Fruit fly (Drosophila melanogaster) whole organism, embryonic: ENCODE measurements around the gene CG13008.

Experiments
- Atf-2 ChIP-seq: fragments of 200-800 bp; sonication (Bioruptor generic); optimal IDR thresholded peaks from 2 replicates; lab custom pipeline; 2016; ENCODE audit warnings: missing biosample characterization, missing genetic modification characterization
- Atf6 ChIP-seq: fragments of 200-800 bp; sonication (Bioruptor generic); IDR thresholded peaks from 2 replicates; pipeline ENCODE4 v1.3.6; 2022; ENCODE audit warnings: missing biosample characterization, missing genetic modification characterization
- B-H2 ChIP-seq: fragments of 200-800 bp; sonication (Bioruptor generic); optimal IDR thresholded peaks from 2 replicates; lab custom pipeline; 2018; ENCODE audit warnings: missing biosample characterization, mild to moderate bottlenecking, missing genetic modification characterization
- CG10209 ChIP-seq: fragments of 200-800 bp; sonication (Bioruptor generic); optimal IDR thresholded peaks from 3 replicates; lab custom pipeline; 2017; ENCODE audit warnings: missing biosample characterization, mild to moderate bottlenecking, missing genetic modification characterization, missing genetic modification reagents
- CG10565 ChIP-seq: fragments of 200-800 bp; sonication (Bioruptor generic); optimal IDR thresholded peaks from 3 replicates; lab custom pipeline; 2016; ENCODE audit warnings: missing biosample characterization, mild to moderate bottlenecking, missing genetic modification characterization
- CG10959 ChIP-seq: fragments of 200-800 bp; sonication (Bioruptor generic); IDR thresholded peaks from 2 replicates; pipeline ENCODE4 v1.3.6; 2022; ENCODE audit warnings: missing biosample characterization, missing genetic modification characterization
- CG11695 ChIP-seq: fragments of 200-800 bp; sonication (Bioruptor generic); IDR thresholded peaks from 3 replicates; pipeline ENCODE4 v1.3.6; 2022; ENCODE audit warnings: missing biosample characterization, missing genetic modification characterization
- CG13296 ChIP-seq: fragments of 200-800 bp; sonication (Bioruptor generic); optimal IDR thresholded peaks from 3 replicates; lab custom pipeline; 2018; ENCODE audit warnings: missing biosample characterization, mild to moderate bottlenecking, missing genetic modification characterization
- CG16813 ChIP-seq: fragments of 200-800 bp; sonication (Bioruptor generic); IDR thresholded peaks from 3 replicates; pipeline ENCODE4 v1.3.6; 2022; ENCODE audit warnings: missing biosample characterization, missing genetic modification characterization; ENCODE audit not compliant: partially characterized antibody
- CG16815 ChIP-seq: fragments of 200-800 bp; sonication (Bioruptor generic); optimal IDR thresholded peaks from 3 replicates; lab custom pipeline; 2017; ENCODE audit warnings: missing biosample characterization, mild to moderate bottlenecking, missing genetic modification characterization
- CG17612 ChIP-seq: fragments of 200-800 bp; sonication (Bioruptor generic); IDR thresholded peaks from 2 replicates; pipeline ENCODE4 v1.3.6; 2022; ENCODE audit warnings: missing biosample characterization, missing genetic modification characterization
- CG17912 ChIP-seq: fragments of 200-800 bp; sonication (Bioruptor generic); optimal IDR thresholded peaks from 2 replicates; lab custom pipeline; 2018; ENCODE audit warnings: missing biosample characterization, mild to moderate bottlenecking, missing genetic modification characterization
- CG18764 ChIP-seq: fragments of 200-800 bp; sonication (Bioruptor generic); optimal IDR thresholded peaks from 3 replicates; lab custom pipeline; 2016; ENCODE audit warnings: missing biosample characterization, missing genetic modification characterization
- CG2199 ChIP-seq: fragments of 200-800 bp; sonication (Bioruptor generic); IDR thresholded peaks from 3 replicates; pipeline ENCODE4 v1.3.6; 2022; ENCODE audit warnings: missing biosample characterization, missing genetic modification characterization
- CG31365 ChIP-seq: fragments of 200-800 bp; sonication (Bioruptor generic); optimal IDR thresholded peaks from 2 replicates; lab custom pipeline; 2018; ENCODE audit warnings: missing biosample characterization, mild to moderate bottlenecking, missing genetic modification characterization
- CG3163 ChIP-seq: fragments of 200-800 bp; sonication (Bioruptor generic); optimal IDR thresholded peaks from 3 replicates; lab custom pipeline; 2016; ENCODE audit warnings: missing biosample characterization, missing genetic modification characterization
- CG33557 ChIP-seq: fragments of 200-800 bp; sonication (Bioruptor generic); optimal IDR thresholded peaks from 2 replicates; lab custom pipeline; 2019; ENCODE audit warnings: missing biosample characterization, mild to moderate bottlenecking, missing genetic modification characterization, moderate library complexity
- CG3726 ChIP-seq: fragments of 200-800 bp; sonication (Bioruptor generic); IDR thresholded peaks from 3 replicates; pipeline ENCODE4, ENCODE4 v1.3.6; 2022; ENCODE audit warnings: missing biosample characterization, missing genetic modification characterization
- CG4360 ChIP-seq: fragments of 200-800 bp; sonication (Bioruptor generic); IDR thresholded peaks from 2 replicates; pipeline ENCODE4 v1.3.6; 2022; ENCODE audit warnings: missing biosample characterization, missing genetic modification characterization
- CG43689 ChIP-seq: fragments of 200-800 bp; sonication (Bioruptor generic); IDR thresholded peaks from 2 replicates; pipeline ENCODE4 v1.3.6; 2022; ENCODE audit warnings: missing biosample characterization, missing genetic modification characterization
- CG5180 ChIP-seq: fragments of 200-800 bp; sonication (Bioruptor generic); optimal IDR thresholded peaks from 3 replicates; lab custom pipeline; 2017; ENCODE audit warnings: missing biosample characterization, missing genetic modification characterization, mild to moderate bottlenecking, moderate library complexity, missing genetic modification reagents
- CG6175 ChIP-seq: fragments of 200-800 bp; sonication (Bioruptor generic); IDR thresholded peaks from 3 replicates; pipeline ENCODE4 v1.3.6; 2022; ENCODE audit warnings: missing biosample characterization, missing genetic modification characterization
- CG6791 ChIP-seq: fragments of 200-800 bp; sonication (Bioruptor generic); IDR thresholded peaks from 3 replicates; pipeline ENCODE4 v1.3.6; 2022; ENCODE audit warnings: missing biosample characterization, missing genetic modification characterization; ENCODE audit not compliant: partially characterized antibody
- CG8290 ChIP-seq, 3 experiments: fragments of 200-800 bp; sonication (Bioruptor generic); optimal IDR thresholded peaks; 2 replicates each; lab custom pipeline; 2016 to 2019; ENCODE audit warnings: missing biosample characterization in 3 of 3, missing genetic modification characterization in 3 of 3, mild to moderate bottlenecking in 2 of 3, moderate library complexity in 1 of 3
- CG9797 ChIP-seq: fragments of 200-800 bp; sonication (Bioruptor generic); optimal IDR thresholded peaks from 3 replicates; lab custom pipeline; 2018; ENCODE audit warnings: missing biosample characterization, mild to moderate bottlenecking, missing genetic modification characterization
- Dip2 ChIP-seq: fragments of 200-800 bp; sonication (Bioruptor generic); IDR thresholded peaks from 2 replicates; pipeline ENCODE4 v1.3.6; 2022; ENCODE audit warnings: missing biosample characterization, missing genetic modification characterization
- Elba2 ChIP-seq: fragments of 200-800 bp; sonication (Bioruptor generic); optimal IDR thresholded peaks from 3 replicates; lab custom pipeline; 2016; ENCODE audit warnings: missing biosample characterization, missing genetic modification characterization
- Max ChIP-seq: fragments of 200-800 bp; sonication (Bioruptor generic); optimal IDR thresholded peaks from 2 replicates; lab custom pipeline; 2016; ENCODE audit warnings: missing biosample characterization, mild to moderate bottlenecking, missing genetic modification characterization
- Meics ChIP-seq: fragments of 200-800 bp; sonication (Bioruptor generic); optimal IDR thresholded peaks from 2 replicates; lab custom pipeline; 2017; ENCODE audit warnings: missing biosample characterization, mild to moderate bottlenecking, missing genetic modification characterization
- Nf-YA ChIP-seq: fragments of 200-800 bp; sonication (Bioruptor generic); IDR thresholded peaks from 2 replicates; pipeline ENCODE4 v1.3.6; 2022; ENCODE audit warnings: missing biosample characterization, missing genetic modification characterization
- Pdp1 ChIP-seq, 2 experiments: fragments of 200-800 bp; sonication (Bioruptor generic); optimal IDR thresholded peaks; 3 replicates each; lab custom pipeline; 2016; ENCODE audit warnings: missing biosample characterization in 2 of 2, missing genetic modification characterization in 2 of 2, mild to moderate bottlenecking in 1 of 2, moderate library complexity in 1 of 2
- Ptx1 ChIP-seq: fragments of 200-800 bp; sonication (Bioruptor generic); IDR thresholded peaks from 2 replicates; pipeline ENCODE4 v1.3.6; 2022; ENCODE audit warnings: missing biosample characterization, missing genetic modification characterization
- Scr ChIP-seq: fragments of 200-800 bp; sonication (Bioruptor generic); IDR thresholded peaks from 2 replicates; pipeline ENCODE4 v1.3.6; 2022; ENCODE audit warnings: missing biosample characterization, missing genetic modification characterization; ENCODE audit not compliant: partially characterized antibody
- Sry-β ChIP-seq: fragments of 200-800 bp; sonication (Bioruptor generic); optimal IDR thresholded peaks from 2 replicates; lab custom pipeline; 2018; ENCODE audit warnings: missing biosample characterization, mild to moderate bottlenecking, missing genetic modification characterization, moderate library complexity
- Xrp1 ChIP-seq: fragments of 200-800 bp; sonication (Bioruptor generic); IDR thresholded peaks from 2 replicates; pipeline ENCODE4 v1.3.6; 2022; ENCODE audit warnings: missing biosample characterization, missing genetic modification characterization
- ac ChIP-seq: fragments of 200-800 bp; sonication (Bioruptor generic); optimal IDR thresholded peaks from 3 replicates; lab custom pipeline; 2017; ENCODE audit warnings: missing biosample characterization, mild to moderate bottlenecking, missing genetic modification characterization
- ap ChIP-seq: fragments of 200-800 bp; sonication (Bioruptor generic); IDR thresholded peaks from 2 replicates; pipeline ENCODE4 v1.3.6; 2022; ENCODE audit warnings: missing biosample characterization, missing genetic modification characterization
- br ChIP-seq: fragments of >200 bp; optimal IDR thresholded peaks from 2 replicates; lab custom pipeline; 2017
- cwo ChIP-seq: fragments of 200-800 bp; sonication (Bioruptor generic); optimal IDR thresholded peaks from 3 replicates; lab custom pipeline; 2017; ENCODE audit warnings: missing biosample characterization, missing genetic modification characterization, mild to moderate bottlenecking, moderate library complexity, missing genetic modification reagents
- dati ChIP-seq: fragments of 200-800 bp; sonication (Bioruptor generic); IDR thresholded peaks from 2 replicates; pipeline ENCODE4 v1.3.6; 2022; ENCODE audit warnings: missing biosample characterization, missing genetic modification characterization
- dysf ChIP-seq: fragments of 200-800 bp; sonication (Bioruptor generic); IDR thresholded peaks from 3 replicates; pipeline ENCODE4 v1.3.6; 2022; ENCODE audit warnings: missing biosample characterization, missing genetic modification characterization
- gcm2 ChIP-seq: fragments of 200-800 bp; sonication (Bioruptor generic); optimal IDR thresholded peaks from 2 replicates; lab custom pipeline; 2016; ENCODE audit warnings: missing biosample characterization, missing genetic modification characterization
- grn ChIP-seq: fragments of 200-800 bp; sonication (Bioruptor generic); optimal IDR thresholded peaks from 3 replicates; lab custom pipeline; 2017; ENCODE audit warnings: missing biosample characterization, missing genetic modification characterization
- hbn ChIP-seq: fragments of 200-800 bp; sonication (Bioruptor generic); IDR thresholded peaks from 2 replicates; pipeline ENCODE4 v1.3.6; 2022; ENCODE audit warnings: missing biosample characterization, missing genetic modification characterization; ENCODE audit not compliant: partially characterized antibody
- pan ChIP-seq, 4 experiments: fragments of >200 bp in 3 of 4; fragments of 200-800 bp in 1 of 4; sonication (Bioruptor generic) in 1 of 4; optimal IDR thresholded peaks in 3 of 4; IDR thresholded peaks in 1 of 4; 2 replicates each; pipeline versions ENCODE4 v1.3.6 to Lab custom; 2017 to 2022; ENCODE audit warnings: missing biosample characterization in 2 of 4, missing genetic modification characterization in 2 of 4, mixed read lengths in 1 of 4
- phol ChIP-seq: fragments of 200-800 bp; sonication (Bioruptor generic); optimal IDR thresholded peaks from 3 replicates; lab custom pipeline; 2018; ENCODE audit warnings: missing biosample characterization, mild to moderate bottlenecking, missing genetic modification characterization, moderate library complexity
- prd ChIP-seq, 3 experiments: fragments of >200 bp in 2 of 3; fragments of 200-800 bp in 1 of 3; sonication (Bioruptor generic) in 1 of 3; optimal IDR thresholded peaks in 2 of 3; IDR thresholded peaks in 1 of 3; 2 replicates in 2 of 3; 3 replicates in 1 of 3; pipeline versions ENCODE4 v1.3.6 to Lab custom; 2017 to 2022; ENCODE audit warnings: missing biosample characterization in 1 of 3, missing genetic modification characterization in 1 of 3
- seq ChIP-seq: fragments of 200-800 bp; sonication (Bioruptor generic); IDR thresholded peaks from 2 replicates; pipeline ENCODE4 v1.3.6; 2022; ENCODE audit warnings: missing biosample characterization, missing genetic modification characterization
- so ChIP-seq: fragments of 200-800 bp; sonication (Bioruptor generic); IDR thresholded peaks from 3 replicates; pipeline ENCODE4 v1.3.6; 2022; ENCODE audit warnings: missing biosample characterization, missing genetic modification characterization
- sug ChIP-seq: fragments of 200-800 bp; optimal IDR thresholded peaks from 2 replicates; lab custom pipeline; 2019; ENCODE audit warnings: missing biosample characterization, mild to moderate bottlenecking, missing genetic modification characterization, moderate library complexity

Gene CG13008

DNA sequence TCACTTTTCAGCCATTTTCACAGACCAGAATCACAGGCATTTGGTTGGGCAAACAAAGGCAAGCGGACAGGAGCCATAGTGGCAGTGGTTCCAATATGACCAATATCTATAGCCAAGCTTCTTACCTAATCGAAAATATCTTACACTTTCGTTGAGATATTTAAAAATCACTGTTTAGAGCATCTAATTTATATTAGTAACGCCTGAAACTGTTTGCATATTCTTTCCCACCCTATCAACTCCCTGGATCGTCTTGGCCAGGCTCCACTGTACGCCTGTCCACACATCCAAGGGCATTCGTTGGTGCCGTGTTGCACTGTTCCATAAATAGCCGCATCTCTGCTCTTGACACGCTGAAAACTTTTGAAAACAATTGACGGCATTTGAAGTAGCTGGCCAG lies 20.6 kb upstream of the CG13008 start (continued):
- TF ChIP-seq prd (optimal IDR thresholded peaks at IDR 0.05; lab: Kevin White, UChicago) (no peak), prd (GFP tag; IDR thresholded peaks at IDR 0.05; lab: Robert Waterston, UW) (peak; percentile 33; the same call in 1 of the 3 replicates), pan (optimal IDR thresholded peaks at IDR 0.05; lab: Kevin White, UChicago) (no peak), pan (GFP tag; optimal IDR thresholded peaks at IDR 0.05 in 1 of 2, IDR thresholded peaks at IDR 0.05 in 1 of 2) (peak in 1 of 2 experiments; percentile 21), Xrp1 (GFP tag; lab: Robert Waterston, UW) (peak; percentile 43; the same call in 1 of the 2 replicates), CG4360 (GFP tag; lab: Robert Waterston, UW) (no peak), CG13296 (GFP tag; lab: Kevin White, UChicago) (no peak), Pdp1 (GFP tag; optimal IDR thresholded peaks at IDR 0.05; lab: Kevin White, UChicago) (peak; percentile 11 to 34), CG6791 (GFP tag; lab: Robert Waterston, UW) (no peak), CG33557 (no peak), seq (no peak), br (no peak), CG18764 (GFP tag; lab: Kevin White, UChicago) (no peak), Nf-YA (GFP tag; lab: Robert Waterston, UW) (no peak), CG10209 (GFP tag; lab: Kevin White, UChicago) (no peak), CG5180 (no peak), CG3163 (GFP tag; lab: Kevin White, UChicago) (no peak), cwo (no peak), CG6175 (GFP tag; lab: Robert Waterston, UW) (no peak), so (0 out of 3 replicates have a peak, but pooled peaks have one; percentile 38), CG17612 (GFP tag; lab: Robert Waterston, UW) (no peak), Ptx1 (GFP tag; lab: Robert Waterston, UW) (peak; percentile 42), CG16815 (GFP tag; lab: Kevin White, UChicago) (no peak), dysf (GFP tag; lab: Robert Waterston, UW) (peak; percentile 53; the same call in 2 of the 3 replicates), Elba2 (no peak), ap (0 out of 2 replicates have a peak, but pooled peaks have one; percentile 3), CG10959 (GFP tag; lab: Robert Waterston, UW) (no peak), phol (peak; percentile 35), sug (tag; lab: Kevin White, UChicago) (no peak), CG17912 (GFP tag; lab: Kevin White, UChicago) (no peak), CG9797 (GFP tag; lab: Kevin White, UChicago) (no peak), Dip2 (GFP tag; lab: Robert Waterston, UW) (no peak), CG43689 (GFP tag; lab: Robert Waterston, UW) (no peak), CG3726 (GFP tag; lab: Robert Waterston, UW) (no peak), ac (no peak), hbn (GFP tag; lab: Robert Waterston, UW) (no peak), Atf-2 (GFP tag; lab: Kevin White, UChicago) (no peak), CG8290 (GFP tag; optimal IDR thresholded peaks at IDR 0.05; lab: Kevin White, UChicago) (no peak), CG8290 (tag; optimal IDR thresholded peaks at IDR 0.05; lab: Kevin White, UChicago) (no peak), Sry-β (no peak), Scr (no peak), CG2199 (no peak), B-H2 (GFP tag; lab: Kevin White, UChicago) (no peak), dati (GFP tag; lab: Robert Waterston, UW) (no peak), grn (no peak), CG16813 (GFP tag; lab: Robert Waterston, UW) (no peak), gcm2 (GFP tag; lab: Kevin White, UChicago) (no peak), CG31365 (no peak), CG10565 (GFP tag; lab: Kevin White, UChicago) (no peak), Meics (GFP tag; lab: Kevin White, UChicago) (no peak), Atf6 (no peak), Max (no peak), CG11695 (no peak)
